Fruit fly (Drosophila melanogaster) Kc167 (cell line): ENCODE results near the gene CG15172.

Source experiments
- Myc ChIP-seq: fragments of >200 bp; optimal IDR thresholded peaks from 2 replicates; lab custom pipeline; 2017; ENCODE audit warnings: missing external identifiers
- Sin3A ChIP-seq: fragments of >200 bp; optimal IDR thresholded peaks from 2 replicates; lab custom pipeline; 2018; ENCODE audit warnings: missing external identifiers
- h ChIP-seq: fragments of >200 bp; optimal IDR thresholded peaks from 3 replicates; lab custom pipeline; 2018; ENCODE audit warnings: missing external identifiers
- insv ChIP-seq: fragments of >200 bp; optimal IDR thresholded peaks from 3 replicates; lab custom pipeline; 2018; ENCODE audit warnings: missing external identifiers
- psq ChIP-seq: fragments of >200 bp; optimal IDR thresholded peaks from 2 replicates; lab custom pipeline; 2017; ENCODE audit warnings: missing external identifiers
- ttk ChIP-seq: sonication (Bioruptor generic); optimal IDR thresholded peaks from 2 replicates; lab custom pipeline; 2017; ENCODE audit warnings: missing external identifiers

CG15172 gene

DNA sequence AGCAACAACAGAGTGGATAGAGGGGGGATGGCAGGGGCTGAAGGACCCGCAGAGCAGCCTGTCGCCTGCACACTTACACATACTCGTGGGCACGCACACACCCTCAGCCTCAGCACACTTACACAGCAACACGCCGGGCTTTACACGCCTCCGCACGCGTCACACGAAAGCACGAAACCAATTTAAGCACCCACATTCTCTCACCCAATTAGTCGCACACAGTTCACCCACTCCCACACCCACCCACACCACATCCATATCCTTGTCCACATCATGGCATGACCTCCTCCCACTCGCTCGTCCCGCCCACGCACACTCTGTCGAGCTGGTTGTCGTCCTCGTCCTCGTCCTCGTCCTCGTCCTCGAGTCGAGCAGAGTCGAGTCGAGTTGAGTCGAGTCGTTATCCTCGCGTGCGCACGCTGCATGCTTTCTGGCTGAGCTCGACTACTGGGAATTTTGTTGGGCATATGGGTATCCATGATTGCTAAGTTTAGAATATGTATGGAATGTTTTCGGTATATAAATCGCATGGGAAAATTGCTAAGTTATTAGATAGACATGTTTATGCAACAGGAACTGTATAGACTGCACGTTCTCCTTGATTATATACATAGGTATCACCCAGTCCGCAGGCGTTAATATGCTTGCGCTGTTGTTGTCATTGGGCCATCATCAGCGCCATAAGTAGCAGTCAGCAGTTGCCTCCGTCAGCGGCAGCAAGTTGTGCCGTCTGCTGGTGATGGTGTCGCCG is 10.1 kb upstream of the CG15172 start:
- no peak for TF ChIP-seq h (lab: Kevin White, UChicago)
- no peak for TF ChIP-seq insv (lab: Kevin White, UChicago)
- no peak for TF ChIP-seq Sin3A (lab: Kevin White, UChicago)
- TF ChIP-seq ttk: no peak
- no peak for TF ChIP-seq Myc (lab: Kevin White, UChicago)
- no peak for TF ChIP-seq psq (lab: Kevin White, UChicago)

DNA sequence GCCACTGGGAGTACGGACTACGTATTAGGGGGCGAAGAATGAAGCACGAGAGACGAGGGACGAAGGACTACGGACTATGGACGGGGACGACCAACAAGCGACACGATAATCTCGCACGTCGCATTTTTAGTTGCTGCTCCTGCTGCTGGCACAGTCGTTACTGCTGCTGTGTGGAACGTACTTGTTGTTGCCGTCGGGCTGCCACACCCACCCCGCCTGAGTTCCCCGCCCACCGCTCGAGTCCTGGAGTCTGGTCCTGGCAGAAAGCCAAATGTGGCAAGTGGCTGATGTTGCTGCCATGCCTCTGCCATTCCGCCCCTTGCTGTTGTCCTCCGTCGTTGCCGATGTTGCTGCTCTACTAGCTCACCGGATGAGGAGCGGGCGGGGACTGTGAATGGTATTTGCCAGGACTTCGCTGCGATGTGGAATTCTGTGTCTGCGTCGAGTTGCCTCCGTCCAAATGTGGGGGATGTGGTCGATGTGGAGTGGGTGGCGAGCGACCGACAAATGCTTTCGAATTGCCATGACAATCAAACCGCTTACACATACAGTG is 9.4 kb upstream of the CG15172 start:
- TF ChIP-seq ttk (no peak), h (lab: Kevin White, UChicago) (no peak), Myc (lab: Kevin White, UChicago) (no peak), insv (lab: Kevin White, UChicago) (no peak), psq (lab: Kevin White, UChicago) (no peak), Sin3A (lab: Kevin White, UChicago) (no peak)

DNA sequence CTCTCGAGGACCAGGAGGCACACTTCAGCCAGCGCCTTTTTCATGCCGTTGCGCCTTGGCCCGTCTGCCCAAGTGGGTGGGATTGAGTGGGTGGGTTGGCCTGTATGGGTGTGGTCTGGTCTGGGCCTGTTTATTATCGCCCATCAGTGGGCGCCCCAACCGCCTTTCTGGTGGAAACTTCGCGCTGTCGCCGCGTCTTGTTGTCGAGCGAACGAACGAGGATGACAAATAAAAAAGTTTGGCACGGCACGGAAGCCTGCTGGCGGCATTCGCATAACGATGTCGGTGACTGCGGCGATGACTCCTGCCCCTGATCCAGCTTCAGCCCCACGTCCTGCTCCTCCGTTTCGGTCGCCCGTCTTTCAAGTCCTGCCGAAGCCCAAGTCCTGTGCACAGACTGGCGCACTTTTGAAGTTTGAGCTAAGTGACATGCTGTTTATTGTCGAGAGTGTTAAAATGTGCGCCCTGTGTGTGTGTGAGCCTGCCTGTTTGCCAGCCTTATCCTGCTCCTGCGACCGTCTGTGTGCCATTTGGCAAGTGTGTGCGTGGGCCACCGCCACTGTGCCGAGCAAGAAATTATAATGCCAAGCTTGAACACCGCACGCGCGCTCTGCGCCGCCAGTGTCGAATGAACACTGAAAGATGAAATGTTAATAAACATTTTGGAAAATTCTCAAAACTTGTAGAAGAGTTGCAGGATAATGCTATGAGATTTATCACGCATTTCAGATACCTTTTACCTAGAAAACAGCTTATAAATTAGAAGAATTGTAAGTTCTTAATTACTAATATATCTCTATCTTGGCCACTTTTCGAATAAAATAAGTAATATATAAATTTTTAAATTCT is 8.0 kb upstream of the CG15172 start:
- TF ChIP-seq insv (lab: Kevin White, UChicago) (no peak), psq (lab: Kevin White, UChicago) (no peak)

DNA sequence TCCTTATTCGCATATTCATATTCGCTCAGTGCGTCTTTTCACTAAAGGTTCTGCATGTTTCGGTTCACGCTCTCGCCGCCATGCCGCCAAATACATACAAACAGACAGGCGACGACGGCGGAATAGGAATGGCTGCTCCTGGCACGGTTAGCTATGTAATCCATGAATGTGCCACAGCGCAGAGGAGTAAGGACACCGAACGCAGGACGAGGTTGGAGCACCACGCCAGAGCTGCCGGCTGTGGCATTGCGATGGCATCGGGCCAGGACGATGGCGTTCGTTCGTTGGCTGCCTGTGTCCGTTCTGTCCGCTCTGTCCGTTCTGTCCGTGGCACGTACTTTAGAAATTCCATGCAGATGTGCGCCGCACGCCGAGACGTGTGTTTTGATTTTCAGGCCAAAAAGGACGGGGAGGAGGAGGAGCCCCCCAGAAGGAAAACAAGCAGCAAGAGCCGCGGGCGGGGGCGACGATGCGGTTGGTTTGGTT is 7.3 kb upstream of the CG15172 start:
- TF ChIP-seq Sin3A (lab: Kevin White, UChicago) (no peak), ttk (no peak), insv (lab: Kevin White, UChicago) (no peak), Myc (lab: Kevin White, UChicago) (no peak), h (lab: Kevin White, UChicago) (no peak), psq (lab: Kevin White, UChicago) (no peak)

DNA sequence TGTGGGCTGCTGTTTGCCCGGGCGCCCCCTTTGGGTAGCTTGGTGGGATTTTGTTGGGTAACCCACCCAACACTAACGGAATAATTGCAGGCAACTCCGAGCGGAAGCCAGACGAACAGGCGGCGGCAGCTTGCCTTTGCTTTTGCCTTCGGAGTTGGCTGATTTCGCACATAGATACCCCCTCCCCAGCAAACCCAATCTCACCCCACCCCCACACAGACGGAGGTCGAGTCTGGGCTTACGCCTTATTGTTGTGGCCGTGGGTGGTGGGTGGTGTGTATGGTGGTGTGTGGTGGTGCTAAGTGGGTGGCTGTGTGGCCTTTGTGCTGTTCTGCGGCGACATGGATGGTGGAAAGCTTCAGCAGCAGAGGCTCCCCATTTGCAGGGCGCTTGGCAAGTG is 6.6 kb upstream of the CG15172 start:
- TF ChIP-seq psq (lab: Kevin White, UChicago): no peak
- no peak for TF ChIP-seq h (lab: Kevin White, UChicago)
- TF ChIP-seq ttk: no peak
- TF ChIP-seq insv (lab: Kevin White, UChicago): no peak
- no peak for TF ChIP-seq Sin3A (lab: Kevin White, UChicago)
- TF ChIP-seq Myc (lab: Kevin White, UChicago): no peak

DNA sequence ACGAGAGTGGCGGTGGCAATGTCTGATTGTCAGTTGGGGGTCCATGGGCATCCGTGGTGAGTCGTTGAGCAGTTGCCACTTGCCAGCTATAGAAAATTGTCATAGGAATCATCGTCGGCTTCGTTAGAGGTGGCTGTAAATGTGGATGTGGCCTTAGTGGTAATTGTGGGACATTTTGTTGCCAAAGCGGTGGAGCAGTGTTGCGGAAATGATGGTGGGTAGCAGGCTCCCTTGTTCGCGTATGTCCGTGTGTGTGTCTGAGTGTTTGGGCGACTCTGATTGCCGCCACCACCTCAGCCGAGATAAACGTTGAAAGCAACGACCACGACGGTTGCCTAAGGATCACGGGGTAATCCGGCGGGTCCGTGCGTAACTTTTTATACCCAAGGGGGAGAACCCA is 5.2 kb upstream of the CG15172 start:
- TF ChIP-seq Myc (lab: Kevin White, UChicago) (no peak), ttk (no peak), h (lab: Kevin White, UChicago) (no peak), insv (lab: Kevin White, UChicago) (no peak), Sin3A (lab: Kevin White, UChicago) (no peak), psq (lab: Kevin White, UChicago) (no peak)

DNA sequence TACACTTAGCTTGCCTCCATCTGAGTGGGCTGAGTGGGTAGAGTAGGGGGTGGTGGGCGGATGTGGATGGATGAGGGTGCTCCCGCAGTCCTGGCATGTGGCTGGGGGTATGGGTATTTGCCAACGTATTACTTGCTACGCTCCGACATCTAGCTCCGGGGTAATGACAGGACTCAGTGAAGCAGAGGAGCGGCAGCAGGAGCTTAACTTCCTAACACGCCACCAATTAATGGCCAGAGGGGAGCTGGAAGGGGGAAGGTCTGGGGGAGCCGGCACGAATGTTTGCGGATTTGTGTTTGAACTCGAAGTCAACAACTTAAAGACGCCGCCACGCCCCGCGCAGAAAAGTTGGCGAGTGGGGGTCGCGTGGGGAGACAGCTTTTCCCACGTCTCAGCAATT is 4.0 kb upstream of the CG15172 start:
- TF ChIP-seq h (lab: Kevin White, UChicago) (no peak), Myc (lab: Kevin White, UChicago) (no peak), Sin3A (lab: Kevin White, UChicago) (no peak), ttk (no peak), insv (lab: Kevin White, UChicago) (no peak), psq (lab: Kevin White, UChicago) (no peak)

DNA sequence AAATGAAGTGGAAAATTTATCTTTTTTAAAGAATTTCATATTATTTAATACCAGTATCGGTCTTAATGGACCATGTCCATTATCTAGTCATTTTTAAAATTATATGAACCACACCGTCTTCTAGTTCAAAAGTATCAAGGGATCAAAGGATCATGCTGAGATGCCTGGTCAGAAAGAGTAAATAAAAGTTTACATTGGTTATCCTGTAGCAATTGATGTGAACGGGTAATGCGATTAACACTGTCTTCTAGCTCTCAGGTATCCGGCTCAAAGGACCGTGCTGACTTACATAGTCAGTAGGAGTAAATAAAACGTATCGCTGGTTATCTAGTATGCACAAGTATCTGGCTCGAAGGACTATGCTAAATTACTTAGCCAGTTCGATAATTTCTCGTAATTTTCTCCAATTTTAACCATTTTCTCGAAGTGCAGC is 3.0 kb upstream of the CG15172 start:
- TF ChIP-seq ttk: no peak
- no peak for TF ChIP-seq Sin3A (lab: Kevin White, UChicago)
- TF ChIP-seq insv (lab: Kevin White, UChicago): no peak
- TF ChIP-seq psq (lab: Kevin White, UChicago): no peak
- no peak for TF ChIP-seq Myc (lab: Kevin White, UChicago)
- no peak for TF ChIP-seq h (lab: Kevin White, UChicago)

DNA sequence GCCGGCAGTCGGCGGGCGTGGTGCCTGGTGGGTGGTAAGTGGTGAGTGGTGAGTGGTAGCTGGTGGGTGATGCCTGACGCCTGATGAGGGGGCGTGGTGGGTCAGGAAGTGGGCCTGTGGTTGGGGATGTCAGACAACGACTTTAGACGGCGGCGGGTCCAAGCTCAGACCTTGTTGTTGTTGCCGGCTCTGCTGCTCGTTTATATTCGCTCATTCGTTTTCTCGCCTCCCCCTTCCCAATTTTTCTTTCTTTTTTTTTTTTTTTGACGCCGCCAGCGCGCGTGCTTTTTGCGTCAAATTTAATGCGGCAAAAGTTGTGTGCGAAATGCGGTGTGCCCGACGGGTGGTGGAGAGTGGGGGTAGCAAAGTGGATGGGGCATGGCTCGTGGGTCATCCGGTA is 2.6 kb upstream of the CG15172 start:
- TF ChIP-seq Myc (lab: Kevin White, UChicago) (no peak), insv (lab: Kevin White, UChicago) (no peak), Sin3A (lab: Kevin White, UChicago) (no peak), h (lab: Kevin White, UChicago) (no peak), psq (lab: Kevin White, UChicago) (no peak), ttk (no peak)

DNA sequence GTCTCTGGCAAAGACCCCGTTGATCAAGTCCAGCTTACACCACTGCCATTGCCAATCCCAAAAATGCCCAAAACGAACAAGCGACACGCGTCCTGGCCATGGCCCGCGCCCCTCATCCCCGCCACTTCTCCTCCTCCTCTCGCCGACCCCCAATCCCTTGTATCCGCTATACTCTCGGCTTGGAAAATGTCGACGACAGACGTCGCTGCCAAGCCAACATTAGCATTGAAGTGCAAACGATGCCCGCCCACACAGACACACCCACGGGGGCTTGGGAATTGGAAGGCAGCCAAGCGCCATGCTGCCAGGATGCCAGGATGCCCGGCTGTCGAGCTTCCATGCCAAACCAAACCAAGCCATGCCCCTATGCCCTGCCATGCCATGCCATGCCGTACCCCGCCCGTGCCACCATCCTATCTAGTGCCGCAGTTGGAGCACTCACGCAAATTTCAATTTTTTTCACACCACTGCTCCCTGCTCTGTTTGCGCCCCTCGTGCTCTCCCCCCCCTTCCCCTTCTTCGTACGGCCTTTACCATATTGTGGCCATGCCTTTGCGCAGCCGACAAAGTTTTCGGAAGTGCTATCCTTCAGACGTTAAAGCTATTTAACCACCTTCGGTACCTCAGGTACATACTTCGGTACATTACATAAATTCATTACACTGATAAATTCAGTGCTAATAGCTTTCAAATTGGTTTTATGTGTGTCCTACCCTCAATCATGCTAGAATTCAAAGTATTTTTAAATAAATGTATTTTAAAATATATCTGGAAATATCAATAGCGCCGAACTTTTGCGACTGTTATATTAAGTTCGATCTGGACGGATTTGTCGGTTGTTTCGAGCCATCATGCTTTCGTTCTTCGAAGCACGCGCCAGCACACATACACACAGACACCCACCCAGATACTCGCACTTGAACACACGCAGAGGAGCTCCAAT is 668 bp upstream of the CG15172 start:
- TF ChIP-seq psq (lab: Kevin White, UChicago): no peak
- TF ChIP-seq insv (lab: Kevin White, UChicago): no peak
- no peak for TF ChIP-seq h (lab: Kevin White, UChicago)
- TF ChIP-seq ttk: no peak
- TF ChIP-seq Sin3A (lab: Kevin White, UChicago): no peak
- TF ChIP-seq Myc (lab: Kevin White, UChicago): no peak
